Worm (Caenorhabditis elegans): Measurements from ENCODE around the gene sri-4.

- TF ChIP-seq ZK546.5 (tag; optimal IDR thresholded peaks at IDR 0.05) (no peak), jun-1 (tag; optimal IDR thresholded peaks at IDR 0.05) (no peak), aly-2 (tag; optimal IDR thresholded peaks at IDR 0.05) (no peak), fos-1 (tag; optimal IDR thresholded peaks at IDR 0.05) (no peak), nhr-42 (GFP tag; IDR thresholded peaks at IDR 0.05) (no peak), spr-3 (GFP tag; optimal IDR thresholded peaks at IDR 0.05) (no peak), ama-1 (optimal IDR thresholded peaks at IDR 0.05) (no peak), nhr-28 (tag; optimal IDR thresholded peaks at IDR 0.05) (no peak), nhr-11 (tag; optimal IDR thresholded peaks at IDR 0.05) (no peak), unc-62 (GFP tag; optimal IDR thresholded peaks at IDR 0.05 in 1 of 2) (no peak), unc-62 (tag; optimal IDR thresholded peaks at IDR 0.05) (no peak), skn-1 (tag; optimal IDR thresholded peaks at IDR 0.05) (no peak), nhr-76 (tag; optimal IDR thresholded peaks at IDR 0.05) (no peak)
Observed at ce11 chrV:782432-782831, 34.3 kb downstream of the sri-4 start, which contains the start of gene srab-16.

Measured in whole organism, L4 larva.